Worm (Caenorhabditis elegans): ENCODE data around the gene samp-1.

ce11 chrII:11283803-11284202 lies 18.9 kb upstream of the samp-1 start:
- no peak for TF ChIP-seq cog-1 (tag; optimal IDR thresholded peaks at IDR 0.05)
- no peak for TF ChIP-seq tab-1 (GFP tag; IDR thresholded peaks at IDR 0.05)
- no peak for TF ChIP-seq ztf-29 (GFP tag; IDR thresholded peaks at IDR 0.05)

Measured in whole organism, midembryonic.